Fruit fly (Drosophila melanogaster) whole organism, embryonic: Measurements from ENCODE around the gene CG3916.

Source experiments
- B-H1 ChIP-seq: fragments of 200-800 bp; sonication (Bioruptor generic); IDR thresholded peaks from 3 replicates; pipeline ENCODE4 v1.3.6; 2022; ENCODE audit warnings: missing biosample characterization, missing genetic modification characterization
- CG10654 ChIP-seq: fragments of 200-800 bp; sonication (Bioruptor generic); optimal IDR thresholded peaks from 2 replicates; lab custom pipeline; 2016; ENCODE audit warnings: missing biosample characterization, missing genetic modification characterization
- CG11247 ChIP-seq: fragments of 200-800 bp; sonication (Bioruptor generic); IDR thresholded peaks from 2 replicates; pipeline ENCODE4 v1.3.6; 2022; ENCODE audit warnings: missing biosample characterization, missing genetic modification characterization
- CG12236 ChIP-seq: fragments of 200-800 bp; sonication (Bioruptor generic); optimal IDR thresholded peaks from 2 replicates; lab custom pipeline; 2016; ENCODE audit warnings: missing biosample characterization, missing genetic modification characterization
- CG17328 ChIP-seq: fragments of 200-800 bp; sonication (Bioruptor generic); IDR thresholded peaks from 2 replicates; pipeline ENCODE4 v1.3.6; 2022; ENCODE audit warnings: missing biosample characterization, missing genetic modification characterization
- CrebB ChIP-seq: fragments of 200-800 bp; sonication (Bioruptor generic); optimal IDR thresholded peaks from 3 replicates; lab custom pipeline; 2018; ENCODE audit warnings: missing biosample characterization, mild to moderate bottlenecking, missing genetic modification characterization
- D19A ChIP-seq: fragments of 200-800 bp; optimal IDR thresholded peaks from 3 replicates; lab custom pipeline; 2019; ENCODE audit warnings: missing biosample characterization, mild to moderate bottlenecking, missing genetic modification characterization, moderate library complexity
- Rx ChIP-seq: fragments of 200-800 bp; sonication (Bioruptor generic); IDR thresholded peaks from 2 replicates; pipeline ENCODE4 v1.3.6; 2022; ENCODE audit warnings: missing biosample characterization, missing genetic modification characterization
- al ChIP-seq: fragments of 200-800 bp; sonication (Bioruptor generic); IDR thresholded peaks from 2 replicates; pipeline ENCODE4 v1.3.6; 2022; ENCODE audit warnings: missing biosample characterization, missing genetic modification characterization
- caup ChIP-seq: fragments of 200-800 bp; sonication (Bioruptor generic); optimal IDR thresholded peaks from 3 replicates; lab custom pipeline; 2017; ENCODE audit warnings: missing biosample characterization, mild to moderate bottlenecking, missing genetic modification characterization, moderate library complexity; ENCODE audit not compliant: severe bottlenecking
- pho ChIP-seq: fragments of 200-800 bp; sonication (Bioruptor generic); optimal IDR thresholded peaks from 2 replicates; lab custom pipeline; 2016; ENCODE audit warnings: missing biosample characterization, missing genetic modification characterization
- sens ChIP-seq: fragments of 200-800 bp; sonication (Bioruptor generic); peaks from one replicate; lab custom pipeline; 2016; ENCODE audit warnings: missing biosample characterization, missing genetic modification characterization
- trem ChIP-seq: fragments of 200-800 bp; optimal IDR thresholded peaks from 3 replicates; lab custom pipeline; 2019; ENCODE audit warnings: missing biosample characterization, mild to moderate bottlenecking, missing genetic modification characterization, moderate library complexity

dm6 chr3R:12211552-12211951 lies 17.7 kb upstream of the CG3916 start:
- no peak for TF ChIP-seq CG17328
- TF ChIP-seq caup (GFP tag; lab: Kevin White, UChicago) = no peak
- no peak for TF ChIP-seq pho (GFP tag; lab: Kevin White, UChicago)
- no peak for TF ChIP-seq CrebB
- no peak for TF ChIP-seq sens (GFP tag; lab: Kevin White, UChicago)
- TF ChIP-seq CG10654 = no peak
- no peak for TF ChIP-seq B-H1 (GFP tag; lab: Robert Waterston, UW)
- no peak for TF ChIP-seq CG11247 (GFP tag; lab: Robert Waterston, UW)
- no peak for TF ChIP-seq al (GFP tag; lab: Robert Waterston, UW)
- TF ChIP-seq Rx (GFP tag; lab: Robert Waterston, UW) = no peak
- no peak for TF ChIP-seq CG12236
- TF ChIP-seq D19A = no peak
- TF ChIP-seq trem = no peak
